Fruit fly (Drosophila melanogaster) whole organism, embryonic: ENCODE data around the gene NK7.1.

Source experiments
- CG11398 ChIP-seq: fragments of 200-800 bp; sonication (Bioruptor generic); optimal IDR thresholded peaks from 2 replicates; lab custom pipeline; 2016; ENCODE audit warnings: missing biosample characterization, missing genetic modification characterization
- CG11695 ChIP-seq: fragments of 200-800 bp; sonication (Bioruptor generic); IDR thresholded peaks from 3 replicates; pipeline ENCODE4 v1.3.6; 2022; ENCODE audit warnings: missing biosample characterization, missing genetic modification characterization
- CG11696 ChIP-seq: fragments of 200-800 bp; sonication (Bioruptor generic); IDR thresholded peaks from 2 replicates; pipeline ENCODE4 v1.3.6; 2022; ENCODE audit warnings: missing biosample characterization, missing genetic modification characterization
- CG11723 ChIP-seq: fragments of 200-800 bp; sonication (Bioruptor generic); optimal IDR thresholded peaks from 2 replicates; lab custom pipeline; 2017; ENCODE audit warnings: missing biosample characterization, mild to moderate bottlenecking, missing genetic modification characterization
- CG12071 ChIP-seq: fragments of 200-800 bp; sonication (Bioruptor generic); optimal IDR thresholded peaks from 3 replicates; lab custom pipeline; 2018; ENCODE audit warnings: missing biosample characterization, mild to moderate bottlenecking, missing genetic modification characterization
- CG12155 ChIP-seq: fragments of 200-800 bp; sonication (Bioruptor generic); optimal IDR thresholded peaks from 3 replicates; lab custom pipeline; 2016; ENCODE audit warnings: missing biosample characterization, missing genetic modification characterization
- CG12219 ChIP-seq: fragments of 200-800 bp; sonication (Bioruptor generic); optimal IDR thresholded peaks from 3 replicates; lab custom pipeline; 2018; ENCODE audit warnings: missing biosample characterization, mild to moderate bottlenecking, missing genetic modification characterization
- CG13123 ChIP-seq: fragments of 200-800 bp; sonication (Bioruptor generic); optimal IDR thresholded peaks from 2 replicates; lab custom pipeline; 2016; ENCODE audit warnings: missing biosample characterization, missing genetic modification characterization
- CG14050 ChIP-seq: fragments of 200-800 bp; sonication (Bioruptor generic); IDR thresholded peaks from 3 replicates; pipeline ENCODE4 v1.3.6; 2022; ENCODE audit warnings: missing biosample characterization, missing genetic modification characterization
- CG14667 ChIP-seq: fragments of 200-800 bp; sonication (Bioruptor generic); IDR thresholded peaks from 2 replicates; pipeline ENCODE4 v1.3.6; 2022; ENCODE audit warnings: missing biosample characterization, missing genetic modification characterization
- CG14965 ChIP-seq: fragments of 200-800 bp; sonication (Bioruptor generic); optimal IDR thresholded peaks from 2 replicates; lab custom pipeline; 2016; ENCODE audit warnings: missing biosample characterization, missing genetic modification characterization, borderline replicate concordance
- CG1529 ChIP-seq: fragments of 200-800 bp; sonication (Bioruptor generic); optimal IDR thresholded peaks from 3 replicates; lab custom pipeline; 2018; ENCODE audit warnings: missing biosample characterization, missing genetic modification characterization
- CG15514 ChIP-seq: fragments of 200-800 bp; sonication (Bioruptor generic); optimal IDR thresholded peaks from 3 replicates; lab custom pipeline; 2017; ENCODE audit warnings: missing biosample characterization, missing genetic modification characterization, mild to moderate bottlenecking, moderate library complexity, missing genetic modification reagents
- CG1602 ChIP-seq: fragments of 200-800 bp; sonication (Bioruptor generic); optimal IDR thresholded peaks from 3 replicates; lab custom pipeline; 2016; ENCODE audit warnings: missing biosample characterization, missing genetic modification characterization
- CG16779 ChIP-seq: fragments of 200-800 bp; sonication (Bioruptor generic); IDR thresholded peaks from 2 replicates; pipeline ENCODE4 v1.3.6; 2022; ENCODE audit warnings: missing biosample characterization, missing genetic modification characterization
- CG18011 ChIP-seq: fragments of 200-800 bp; sonication (Bioruptor generic); optimal IDR thresholded peaks from 2 replicates; lab custom pipeline; 2017; ENCODE audit warnings: missing biosample characterization, missing genetic modification characterization, mild to moderate bottlenecking, moderate library complexity, missing genotype
- CG18599 ChIP-seq: fragments of 200-800 bp; sonication (Bioruptor generic); optimal IDR thresholded peaks from 3 replicates; lab custom pipeline; 2017; ENCODE audit warnings: missing biosample characterization, missing genetic modification characterization, mild to moderate bottlenecking, moderate library complexity, missing genetic modification reagents
- CG2116 ChIP-seq: fragments of 200-800 bp; sonication (Bioruptor generic); optimal IDR thresholded peaks from 3 replicates; lab custom pipeline; 2018; ENCODE audit warnings: missing biosample characterization, mild to moderate bottlenecking, missing genetic modification characterization
- CG3281 ChIP-seq: fragments of 200-800 bp; sonication (Bioruptor generic); optimal IDR thresholded peaks from 3 replicates; lab custom pipeline; 2017; ENCODE audit warnings: missing biosample characterization, mild to moderate bottlenecking, missing genetic modification characterization
- CG3407 ChIP-seq: fragments of 200-800 bp; sonication (Bioruptor generic); optimal IDR thresholded peaks from 2 replicates; lab custom pipeline; 2018; ENCODE audit warnings: missing biosample characterization, mild to moderate bottlenecking, missing genetic modification characterization
- CG4282 ChIP-seq: fragments of 200-800 bp; sonication (Bioruptor generic); optimal IDR thresholded peaks from 2 replicates; lab custom pipeline; 2016; ENCODE audit warnings: missing biosample characterization, missing genetic modification characterization
- CG4360 ChIP-seq: fragments of 200-800 bp; sonication (Bioruptor generic); IDR thresholded peaks from 2 replicates; pipeline ENCODE4 v1.3.6; 2022; ENCODE audit warnings: missing biosample characterization, missing genetic modification characterization
- CG4854 ChIP-seq: fragments of 200-800 bp; sonication (Bioruptor generic); optimal IDR thresholded peaks from 2 replicates; lab custom pipeline; 2016; ENCODE audit warnings: missing biosample characterization, missing genetic modification characterization, inconsistent platforms
- CG8281 ChIP-seq: fragments of 200-800 bp; sonication (Bioruptor generic); optimal IDR thresholded peaks from 2 replicates; lab custom pipeline; 2018; ENCODE audit warnings: missing biosample characterization, mild to moderate bottlenecking, missing genetic modification characterization, moderate library complexity
- CG8359 ChIP-seq: fragments of 200-800 bp; sonication (Bioruptor generic); optimal IDR thresholded peaks from 2 replicates; lab custom pipeline; 2017; ENCODE audit warnings: missing biosample characterization, mild to moderate bottlenecking, missing genetic modification characterization, borderline replicate concordance
- CG8388 ChIP-seq: fragments of 200-800 bp; sonication (Bioruptor generic); optimal IDR thresholded peaks from 2 replicates; lab custom pipeline; 2019; ENCODE audit warnings: missing biosample characterization, mild to moderate bottlenecking, missing genetic modification characterization, moderate library complexity
- Chrac-16 ChIP-seq: fragments of 200-800 bp; sonication (Bioruptor generic); optimal IDR thresholded peaks from 3 replicates; lab custom pipeline; 2016; ENCODE audit warnings: missing biosample characterization, missing genetic modification characterization
- Drgx ChIP-seq: fragments of 200-800 bp; sonication (Bioruptor generic); IDR thresholded peaks from 2 replicates; pipeline ENCODE4 v1.3.6; 2022; ENCODE audit warnings: missing biosample characterization, missing genetic modification characterization
- E2f1 ChIP-seq: fragments of 200-800 bp; sonication (Bioruptor generic); IDR thresholded peaks from 2 replicates; pipeline ENCODE4 v1.3.6; 2022; ENCODE audit warnings: missing biosample characterization, missing genetic modification characterization
- HHEX ChIP-seq: fragments of 200-800 bp; sonication (Bioruptor generic); optimal IDR thresholded peaks from 3 replicates; lab custom pipeline; 2017; ENCODE audit warnings: missing biosample characterization, mild to moderate bottlenecking, missing genetic modification characterization, missing genetic modification reagents
- HLH3B ChIP-seq: fragments of 200-800 bp; sonication (Bioruptor generic); IDR thresholded peaks from 2 replicates; pipeline ENCODE4 v1.3.6; 2022; ENCODE audit warnings: missing biosample characterization, missing genetic modification characterization
- Hr3 ChIP-seq: fragments of 200-800 bp; sonication (Bioruptor generic); optimal IDR thresholded peaks from 3 replicates; lab custom pipeline; 2016; ENCODE audit warnings: missing biosample characterization, missing genetic modification characterization
- Hr78 ChIP-seq, 2 experiments: fragments of 200-800 bp in 1 of 2; fragments of >200 bp in 1 of 2; sonication (Bioruptor generic) in 1 of 2; optimal IDR thresholded peaks; 2 replicates each; lab custom pipeline; 2017 to 2019; ENCODE audit warnings: missing biosample characterization in 2 of 2, missing genetic modification characterization in 2 of 2, mild to moderate bottlenecking in 1 of 2, moderate library complexity in 1 of 2
- NC2β ChIP-seq: fragments of 200-800 bp; sonication (Bioruptor generic); optimal IDR thresholded peaks from 2 replicates; lab custom pipeline; 2016; ENCODE audit warnings: missing biosample characterization, missing genetic modification characterization
- Poxn ChIP-seq: fragments of 200-800 bp; sonication (Bioruptor generic); IDR thresholded peaks from 2 replicates; pipeline ENCODE4 v1.3.6; 2022; ENCODE audit warnings: missing biosample characterization, missing genetic modification characterization
- Xrp1 ChIP-seq: fragments of 200-800 bp; sonication (Bioruptor generic); IDR thresholded peaks from 2 replicates; pipeline ENCODE4 v1.3.6; 2022; ENCODE audit warnings: missing biosample characterization, missing genetic modification characterization
- abd-A ChIP-seq: fragments of 200-800 bp; sonication (Bioruptor generic); optimal IDR thresholded peaks from 3 replicates; lab custom pipeline; 2019; ENCODE audit warnings: missing biosample characterization, mild to moderate bottlenecking, missing genetic modification characterization, moderate library complexity
- ase ChIP-seq: fragments of 200-800 bp; sonication (Bioruptor generic); IDR thresholded peaks from 3 replicates; pipeline ENCODE4 v1.3.6; 2022; ENCODE audit warnings: missing biosample characterization, missing genetic modification characterization
- cad ChIP-seq: fragments of >200 bp; optimal IDR thresholded peaks from 2 replicates; lab custom pipeline; 2017; ENCODE audit warnings: missing biosample characterization, missing genetic modification characterization
- fd3F ChIP-seq: fragments of 200-800 bp; sonication (Bioruptor generic); optimal IDR thresholded peaks from 2 replicates; lab custom pipeline; 2018; ENCODE audit warnings: missing biosample characterization, mild to moderate bottlenecking, missing genetic modification characterization, moderate library complexity
- fd96Cb ChIP-seq: fragments of 200-800 bp; sonication (Bioruptor generic); optimal IDR thresholded peaks from 2 replicates; lab custom pipeline; 2018; ENCODE audit warnings: missing biosample characterization, mild to moderate bottlenecking, missing genetic modification characterization, moderate library complexity
- gcm ChIP-seq: fragments of 200-800 bp; sonication (Bioruptor generic); optimal IDR thresholded peaks from 2 replicates; lab custom pipeline; 2019; ENCODE audit warnings: missing biosample characterization, mild to moderate bottlenecking, missing genetic modification characterization, moderate library complexity
- hbn ChIP-seq: fragments of 200-800 bp; sonication (Bioruptor generic); IDR thresholded peaks from 2 replicates; pipeline ENCODE4 v1.3.6; 2022; ENCODE audit warnings: missing biosample characterization, missing genetic modification characterization; ENCODE audit not compliant: partially characterized antibody
- inv ChIP-seq: fragments of 200-800 bp; sonication (Bioruptor generic); IDR thresholded peaks from 2 replicates; pipeline ENCODE4 v1.3.6; 2022; ENCODE audit warnings: missing biosample characterization, missing genetic modification characterization; ENCODE audit not compliant: partially characterized antibody
- p53 ChIP-seq: fragments of 200-800 bp; sonication (Bioruptor generic); optimal IDR thresholded peaks from 2 replicates; lab custom pipeline; 2016; ENCODE audit warnings: missing biosample characterization, missing genetic modification characterization
- scrt ChIP-seq: fragments of 200-800 bp; sonication (Bioruptor generic); optimal IDR thresholded peaks from 2 replicates; lab custom pipeline; 2018; ENCODE audit warnings: missing biosample characterization, mild to moderate bottlenecking, missing genetic modification characterization, moderate library complexity
- slou ChIP-seq: fragments of 200-800 bp; sonication (Bioruptor generic); optimal IDR thresholded peaks from 3 replicates; lab custom pipeline; 2016; ENCODE audit warnings: missing biosample characterization, missing genetic modification characterization

The NK7.1 gene

dm6 chr3R:14346838-14347745 is 25.7 kb downstream of the NK7.1 start (continued):
- TF ChIP-seq CG11723 (GFP tag; lab: Kevin White, UChicago) (peak; percentile 40), CG2116 (GFP tag; lab: Kevin White, UChicago) (peak; percentile 16), CG1529 (GFP tag; lab: Kevin White, UChicago) (peak; percentile 30), CG12071 (GFP tag; lab: Kevin White, UChicago) (no peak), CG16779 (GFP tag; lab: Robert Waterston, UW) (no peak), CG8359 (GFP tag; lab: Kevin White, UChicago) (no peak), Hr3 (peak; percentile 29), CG4360 (GFP tag; lab: Robert Waterston, UW) (peak; percentile 82), CG4282 (GFP tag; lab: Kevin White, UChicago) (no peak), CG11398 (GFP tag; lab: Kevin White, UChicago) (no peak), hbn (GFP tag; lab: Robert Waterston, UW) (no peak), abd-A (tag; lab: Kevin White, UChicago) (peak; percentile 99), cad (GFP tag; lab: Kevin White, UChicago) (peak; percentile 57), CG12155 (GFP tag; lab: Kevin White, UChicago) (peak; percentile 36), Hr78 (GFP tag; optimal IDR thresholded peaks at IDR 0.05; lab: Kevin White, UChicago) (peak in 1 of 2 experiments; percentile 9), CG13123 (GFP tag; lab: Kevin White, UChicago) (peak; percentile 8), CG14667 (GFP tag; lab: Robert Waterston, UW) (0 out of 2 replicates have a peak, but pooled peaks have one; percentile 17), CG11695 (peak; percentile 64), Chrac-16 (GFP tag; lab: Kevin White, UChicago) (no peak), scrt (peak; percentile 66), HLH3B (GFP tag; lab: Robert Waterston, UW) (peak; percentile 40; the same call in 1 of the 2 replicates), Xrp1 (GFP tag; lab: Robert Waterston, UW) (peak; percentile 65), HHEX (GFP tag; lab: Kevin White, UChicago) (peak; percentile 64), NC2β (GFP tag; lab: Kevin White, UChicago) (no peak), p53 (GFP tag; lab: Kevin White, UChicago) (no peak), CG14965 (GFP tag; lab: Kevin White, UChicago) (no peak), CG3281 (peak; percentile 75), E2f1 (peak; percentile 27; the same call in 1 of the 2 replicates), ase (GFP tag; lab: Robert Waterston, UW) (0 out of 3 replicates have a peak, but pooled peaks have one; percentile 18), CG15514 (peak; percentile 54), fd96Cb (tag; lab: Kevin White, UChicago) (peak; percentile 65), CG18011 (GFP tag; lab: Kevin White, UChicago) (peak; percentile 40), inv (no peak), CG12219 (GFP tag; lab: Kevin White, UChicago) (peak; percentile 40), CG8281 (tag; lab: Kevin White, UChicago) (peak; percentile 8), CG4854 (GFP tag; lab: Kevin White, UChicago) (no peak), Poxn (GFP tag; lab: Robert Waterston, UW) (no peak), CG3407 (GFP tag; lab: Kevin White, UChicago) (no peak), CG18599 (GFP tag; lab: Kevin White, UChicago) (peak; percentile 88), fd3F (GFP tag; lab: Kevin White, UChicago) (peak; percentile 46), slou (GFP tag; lab: Kevin White, UChicago) (peak; percentile 56), CG1602 (peak; percentile 26), CG8388 (GFP tag; lab: Kevin White, UChicago) (peak; percentile 34), CG11696 (GFP tag; lab: Robert Waterston, UW) (0 out of 2 replicates have a peak, but pooled peaks have one; percentile 25), Drgx (peak; percentile 30; the same call in 1 of the 2 replicates), gcm (peak; percentile 10), CG14050 (GFP tag; lab: Robert Waterston, UW) (peak; percentile 38; the same call in 1 of the 3 replicates)
